Fruit fly (Drosophila melanogaster) whole organism, embryonic: ENCODE data around the gene CG13930.

Source experiments
- B-H1 ChIP-seq: fragments of 200-800 bp; sonication (Bioruptor generic); IDR thresholded peaks from 3 replicates; pipeline ENCODE4 v1.3.6; 2022; ENCODE audit warnings: missing biosample characterization, missing genetic modification characterization
- BEAF-32 ChIP-seq: fragments of 200-800 bp; sonication (Bioruptor generic); optimal IDR thresholded peaks from 3 replicates; lab custom pipeline; 2017; ENCODE audit warnings: missing biosample characterization, missing genetic modification characterization, mild to moderate bottlenecking, moderate library complexity, missing genetic modification reagents
- CG10462 ChIP-seq: fragments of 200-800 bp; sonication (Bioruptor generic); optimal IDR thresholded peaks from 2 replicates; lab custom pipeline; 2016; ENCODE audit warnings: missing biosample characterization, missing genetic modification characterization
- CG10979 ChIP-seq: fragments of 200-800 bp; sonication (Bioruptor generic); optimal IDR thresholded peaks from 2 replicates; lab custom pipeline; 2018; ENCODE audit warnings: missing biosample characterization, mild to moderate bottlenecking, missing genetic modification characterization, moderate library complexity
- CG12236 ChIP-seq: fragments of 200-800 bp; sonication (Bioruptor generic); optimal IDR thresholded peaks from 2 replicates; lab custom pipeline; 2016; ENCODE audit warnings: missing biosample characterization, missing genetic modification characterization
- CG13296 ChIP-seq: fragments of 200-800 bp; sonication (Bioruptor generic); optimal IDR thresholded peaks from 3 replicates; lab custom pipeline; 2018; ENCODE audit warnings: missing biosample characterization, mild to moderate bottlenecking, missing genetic modification characterization
- CG14050 ChIP-seq: fragments of 200-800 bp; sonication (Bioruptor generic); IDR thresholded peaks from 3 replicates; pipeline ENCODE4 v1.3.6; 2022; ENCODE audit warnings: missing biosample characterization, missing genetic modification characterization
- CG14667 ChIP-seq: fragments of 200-800 bp; sonication (Bioruptor generic); IDR thresholded peaks from 2 replicates; pipeline ENCODE4 v1.3.6; 2022; ENCODE audit warnings: missing biosample characterization, missing genetic modification characterization
- CG17612 ChIP-seq: fragments of 200-800 bp; sonication (Bioruptor generic); IDR thresholded peaks from 2 replicates; pipeline ENCODE4 v1.3.6; 2022; ENCODE audit warnings: missing biosample characterization, missing genetic modification characterization
- CG2875 ChIP-seq: fragments of 200-800 bp; sonication (Bioruptor generic); optimal IDR thresholded peaks from 2 replicates; lab custom pipeline; 2017; ENCODE audit warnings: missing biosample characterization, mild to moderate bottlenecking, missing genetic modification characterization, missing genetic modification reagents
- CG2889 ChIP-seq: fragments of 200-800 bp; sonication (Bioruptor generic); IDR thresholded peaks from 3 replicates; pipeline ENCODE4 v1.3.6; 2022; ENCODE audit warnings: missing biosample characterization, missing genetic modification characterization
- CG31441 ChIP-seq: fragments of 200-800 bp; sonication (Bioruptor generic); IDR thresholded peaks from 2 replicates; pipeline ENCODE4 v1.3.6; 2022; ENCODE audit warnings: missing biosample characterization, missing genetic modification characterization
- CG3281 ChIP-seq: fragments of 200-800 bp; sonication (Bioruptor generic); optimal IDR thresholded peaks from 3 replicates; lab custom pipeline; 2017; ENCODE audit warnings: missing biosample characterization, mild to moderate bottlenecking, missing genetic modification characterization
- CG4328 ChIP-seq: fragments of 200-800 bp; sonication (Bioruptor generic); optimal IDR thresholded peaks from 3 replicates; lab custom pipeline; 2017; ENCODE audit warnings: missing biosample characterization, missing genetic modification reagents, missing genetic modification characterization
- CG4730 ChIP-seq: fragments of 200-800 bp; sonication (Bioruptor generic); IDR thresholded peaks from 2 replicates; pipeline ENCODE4 v1.3.6; 2022; ENCODE audit warnings: missing biosample characterization, missing genetic modification characterization
- CG6683 ChIP-seq: fragments of 200-800 bp; sonication (Bioruptor generic); optimal IDR thresholded peaks from 2 replicates; lab custom pipeline; 2017; ENCODE audit warnings: missing biosample characterization, mild to moderate bottlenecking, missing genetic modification characterization, missing genetic modification reagents
- CG6813 ChIP-seq: fragments of 200-800 bp; sonication (Bioruptor generic); optimal IDR thresholded peaks from 2 replicates; lab custom pipeline; 2017; ENCODE audit warnings: missing biosample characterization, missing genetic modification characterization, mild to moderate bottlenecking, moderate library complexity, missing genetic modification reagents
- CG7786 ChIP-seq: fragments of 200-800 bp; sonication (Bioruptor generic); optimal IDR thresholded peaks from 2 replicates; lab custom pipeline; 2016; ENCODE audit warnings: missing biosample characterization, missing genetic modification characterization
- CrebB ChIP-seq: fragments of 200-800 bp; sonication (Bioruptor generic); optimal IDR thresholded peaks from 3 replicates; lab custom pipeline; 2018; ENCODE audit warnings: missing biosample characterization, mild to moderate bottlenecking, missing genetic modification characterization
- Dfd ChIP-seq, 2 experiments: fragments of >200 bp; optimal IDR thresholded peaks; 2 replicates each; lab custom pipeline; 2017; ENCODE audit warnings: missing biosample characterization in 2 of 2, missing genetic modification characterization in 2 of 2
- Dip2 ChIP-seq: fragments of 200-800 bp; sonication (Bioruptor generic); IDR thresholded peaks from 2 replicates; pipeline ENCODE4 v1.3.6; 2022; ENCODE audit warnings: missing biosample characterization, missing genetic modification characterization
- Dip3 ChIP-seq: fragments of 200-800 bp; sonication (Bioruptor generic); optimal IDR thresholded peaks from 3 replicates; lab custom pipeline; 2016; ENCODE audit warnings: missing biosample characterization, missing genetic modification characterization
- Ets65A ChIP-seq: fragments of 200-800 bp; sonication (Bioruptor generic); peaks from one replicate; lab custom pipeline; 2016; ENCODE audit warnings: missing biosample characterization, missing genetic modification characterization
- HLHmδ ChIP-seq: fragments of 200-800 bp; sonication (Bioruptor generic); optimal IDR thresholded peaks from 2 replicates; lab custom pipeline; 2018; ENCODE audit warnings: missing biosample characterization, mild to moderate bottlenecking, missing genetic modification characterization, moderate library complexity
- HmgD ChIP-seq: fragments of 200-800 bp; sonication (Bioruptor generic); optimal IDR thresholded peaks from 3 replicates; lab custom pipeline; 2016; ENCODE audit warnings: missing biosample characterization, missing genetic modification characterization
- HmgZ ChIP-seq: fragments of 200-800 bp; sonication (Bioruptor generic); optimal IDR thresholded peaks from 2 replicates; lab custom pipeline; 2018; ENCODE audit warnings: missing biosample characterization, mild to moderate bottlenecking, missing genetic modification characterization
- Hmx ChIP-seq: fragments of 200-800 bp; sonication (Bioruptor generic); optimal IDR thresholded peaks from 2 replicates; lab custom pipeline; 2016; ENCODE audit warnings: missing biosample characterization, missing genetic modification characterization
- Hr51 ChIP-seq, 2 experiments: fragments of 200-800 bp; sonication (Bioruptor generic); optimal IDR thresholded peaks; 2 replicates in 1 of 2; 3 replicates in 1 of 2; lab custom pipeline; 2016 to 2018; ENCODE audit warnings: missing biosample characterization in 2 of 2, missing genetic modification characterization in 2 of 2, mild to moderate bottlenecking in 1 of 2, moderate library complexity in 1 of 2
- Max ChIP-seq: fragments of 200-800 bp; sonication (Bioruptor generic); optimal IDR thresholded peaks from 2 replicates; lab custom pipeline; 2016; ENCODE audit warnings: missing biosample characterization, mild to moderate bottlenecking, missing genetic modification characterization
- Med ChIP-seq: fragments of 200-800 bp; sonication (Bioruptor generic); peaks from one replicate; lab custom pipeline; 2016; ENCODE audit warnings: missing biosample characterization, missing genetic modification characterization, mild to moderate bottlenecking, inconsistent platforms, moderate library complexity
- Mrtf ChIP-seq: fragments of 200-800 bp; sonication (Bioruptor generic); IDR thresholded peaks from 3 replicates; pipeline ENCODE4 v1.3.6; 2022; ENCODE audit warnings: missing biosample characterization, missing genetic modification characterization
- Oli ChIP-seq: fragments of 200-800 bp; sonication (Bioruptor generic); optimal IDR thresholded peaks from 2 replicates; lab custom pipeline; 2018; ENCODE audit warnings: missing biosample characterization, mild to moderate bottlenecking, missing genetic modification characterization, moderate library complexity
- Usf ChIP-seq: fragments of 200-800 bp; sonication (Bioruptor generic); optimal IDR thresholded peaks from 2 replicates; lab custom pipeline; 2017; ENCODE audit warnings: missing genotype, missing biosample characterization, missing genetic modification characterization
- ase ChIP-seq: fragments of 200-800 bp; sonication (Bioruptor generic); IDR thresholded peaks from 3 replicates; pipeline ENCODE4 v1.3.6; 2022; ENCODE audit warnings: missing biosample characterization, missing genetic modification characterization
- chinmo ChIP-seq: fragments of 200-800 bp; sonication (Bioruptor generic); IDR thresholded peaks from 4 replicates; pipeline ENCODE4 v1.3.6; 2022; ENCODE audit warnings: missing biosample characterization, missing genetic modification characterization; ENCODE audit not compliant: partially characterized antibody
- chm ChIP-seq: fragments of 200-800 bp; sonication (Bioruptor generic); IDR thresholded peaks from 2 replicates; pipeline ENCODE4 v1.3.6; 2022; ENCODE audit warnings: missing biosample characterization, missing genetic modification characterization
- cwo ChIP-seq: fragments of 200-800 bp; sonication (Bioruptor generic); optimal IDR thresholded peaks from 3 replicates; lab custom pipeline; 2017; ENCODE audit warnings: missing biosample characterization, missing genetic modification characterization, mild to moderate bottlenecking, moderate library complexity, missing genetic modification reagents
- dmrt99B ChIP-seq: fragments of 200-800 bp; sonication (Bioruptor generic); optimal IDR thresholded peaks from 2 replicates; lab custom pipeline; 2018; ENCODE audit warnings: missing biosample characterization, mild to moderate bottlenecking, missing genetic modification characterization, moderate library complexity
- emc ChIP-seq: fragments of 200-800 bp; sonication (Bioruptor generic); optimal IDR thresholded peaks from 2 replicates; lab custom pipeline; 2016; ENCODE audit warnings: missing biosample characterization, missing genetic modification characterization
- eve ChIP-seq, 2 experiments: fragments of >200 bp; optimal IDR thresholded peaks; 2 replicates each; lab custom pipeline; 2017; ENCODE audit warnings: missing biosample characterization in 2 of 2, missing genetic modification characterization in 2 of 2
- jumu ChIP-seq: fragments of 200-800 bp; sonication (Bioruptor generic); optimal IDR thresholded peaks from 3 replicates; lab custom pipeline; 2016; ENCODE audit warnings: missing biosample characterization, missing genetic modification characterization
- oc ChIP-seq: fragments of 200-800 bp; sonication (Bioruptor generic); optimal IDR thresholded peaks from 2 replicates; lab custom pipeline; 2018; ENCODE audit warnings: missing biosample characterization, mild to moderate bottlenecking, missing genetic modification characterization, moderate library complexity
- sc ChIP-seq, 3 experiments: fragments of >200 bp in 2 of 3; fragments of 200-800 bp in 1 of 3; sonication (Bioruptor generic) in 1 of 3; optimal IDR thresholded peaks; 2 replicates in 2 of 3; 3 replicates in 1 of 3; lab custom pipeline; 2017; ENCODE audit warnings: mild to moderate bottlenecking in 1 of 3, missing biosample characterization in 1 of 3, missing genetic modification characterization in 1 of 3, missing genetic modification reagents in 1 of 3
- slou ChIP-seq: fragments of 200-800 bp; sonication (Bioruptor generic); optimal IDR thresholded peaks from 3 replicates; lab custom pipeline; 2016; ENCODE audit warnings: missing biosample characterization, missing genetic modification characterization
- sob ChIP-seq: fragments of 200-800 bp; sonication (Bioruptor generic); IDR thresholded peaks from 2 replicates; pipeline ENCODE4 v1.3.6; 2022; ENCODE audit warnings: missing biosample characterization, missing genetic modification characterization
- tll ChIP-seq, 2 experiments: fragments of 200-800 bp in 1 of 2; fragments of >200 bp in 1 of 2; sonication (Bioruptor generic) in 1 of 2; optimal IDR thresholded peaks; 2 replicates each; lab custom pipeline; 2017 to 2019; ENCODE audit warnings: missing biosample characterization in 2 of 2, missing genetic modification characterization in 2 of 2, mild to moderate bottlenecking in 1 of 2, moderate library complexity in 1 of 2
- unc-4 ChIP-seq: fragments of 200-800 bp; sonication (Bioruptor generic); IDR thresholded peaks from 2 replicates; pipeline ENCODE4 v1.3.6; 2022; ENCODE audit warnings: missing biosample characterization, missing genetic modification characterization; ENCODE audit not compliant: partially characterized antibody
- zen ChIP-seq: fragments of 200-800 bp; sonication (Bioruptor generic); optimal IDR thresholded peaks from 3 replicates; lab custom pipeline; 2018; ENCODE audit warnings: missing biosample characterization, mild to moderate bottlenecking, missing genetic modification characterization, moderate library complexity

CG13930 gene

dm6 chr3L:1639185-1639812 lies 33.2 kb downstream of the CG13930 start, which contains the start of the genes Mettl2 and Bgb (continued):
- peak; percentile 53 for TF ChIP-seq HmgD
- TF ChIP-seq CG10462 (GFP tag; lab: Kevin White, UChicago): peak; percentile 6
- peak; percentile 13 for TF ChIP-seq CG13296 (GFP tag; lab: Kevin White, UChicago)
- TF ChIP-seq CG17612 (GFP tag; lab: Robert Waterston, UW): peak; percentile 69
- no peak for TF ChIP-seq Dip2 (GFP tag; lab: Robert Waterston, UW)
- no peak for TF ChIP-seq CG2875 (GFP tag; lab: Kevin White, UChicago)
- peak; percentile 89 for TF ChIP-seq BEAF-32 (GFP tag; lab: Kevin White, UChicago)
- no peak for TF ChIP-seq oc
- peak; percentile 82; the same call in 2 of the 3 replicates for TF ChIP-seq ase (GFP tag; lab: Robert Waterston, UW)
- TF ChIP-seq CG7786: peak; percentile 83
- no peak for TF ChIP-seq chinmo (GFP tag; lab: Robert Waterston, UW)
- peak; percentile 84 for TF ChIP-seq jumu
- no peak for TF ChIP-seq HLHmδ
- peak; percentile 82 for TF ChIP-seq sob
- TF ChIP-seq CG6683: peak; percentile 26
- TF ChIP-seq Hmx (GFP tag; lab: Kevin White, UChicago): no peak
- peak; percentile 20 for TF ChIP-seq CG12236 (GFP tag; lab: Kevin White, UChicago)
- peak; percentile 23; the same call in 2 of the 3 replicates for TF ChIP-seq CG14050
- TF ChIP-seq chm: 0 out of 2 replicates have a peak, but pooled peaks have one; percentile 35
- peak; percentile 60 for TF ChIP-seq Max (GFP tag; lab: Kevin White, UChicago)
- no peak for TF ChIP-seq sc (optimal IDR thresholded peaks at IDR 0.05; lab: Kevin White, UChicago)
- TF ChIP-seq sc (GFP tag; optimal IDR thresholded peaks at IDR 0.05; lab: Kevin White, UChicago): no peak
- TF ChIP-seq Usf (GFP tag; lab: Kevin White, UChicago): peak; percentile 52
- TF ChIP-seq Mrtf (GFP tag; lab: Robert Waterston, UW): peak; percentile 78
- TF ChIP-seq cwo (GFP tag; lab: Kevin White, UChicago): peak; percentile 53
- no peak for TF ChIP-seq Dfd (GFP tag; optimal IDR thresholded peaks at IDR 0.05; lab: Kevin White, UChicago)
- TF ChIP-seq CG3281: peak; percentile 63
- TF ChIP-seq CG14667 (GFP tag; lab: Robert Waterston, UW): peak; percentile 79
- peak; percentile 47; the same call in 1 of the 3 replicates for TF ChIP-seq CG2889
- no peak for TF ChIP-seq CrebB (tag; lab: Kevin White, UChicago)
- peak; percentile 77 for TF ChIP-seq CG4730 (GFP tag; lab: Robert Waterston, UW)
- TF ChIP-seq Oli (tag; lab: Kevin White, UChicago): peak; percentile 66
- no peak for TF ChIP-seq eve (GFP tag; optimal IDR thresholded peaks at IDR 0.05; lab: Kevin White, UChicago)
- TF ChIP-seq slou (GFP tag; lab: Kevin White, UChicago): peak; percentile 63
- peak; percentile 93 for TF ChIP-seq tll (GFP tag; optimal IDR thresholded peaks at IDR 0.05; lab: Kevin White, UChicago)
- TF ChIP-seq B-H1 (GFP tag; lab: Robert Waterston, UW): peak; percentile 27; the same call in 1 of the 3 replicates
- TF ChIP-seq Hr51 (GFP tag; optimal IDR thresholded peaks at IDR 0.05; lab: Kevin White, UChicago): peak; percentile 60 to 68
- TF ChIP-seq zen (tag; lab: Kevin White, UChicago): peak; percentile 74
- peak; percentile 59 for TF ChIP-seq CG4328
- TF ChIP-seq Med: peak; percentile 94
- TF ChIP-seq unc-4: peak; percentile 72
- peak; percentile 48 for TF ChIP-seq emc (GFP tag; lab: Kevin White, UChicago)
- no peak for TF ChIP-seq CG6813
- peak; percentile 69 for TF ChIP-seq CG10979 (tag; lab: Kevin White, UChicago)
- TF ChIP-seq Ets65A (GFP tag; lab: Kevin White, UChicago): peak; percentile 98
- peak; percentile 74 for TF ChIP-seq CG31441
- TF ChIP-seq HmgZ: peak; percentile 67
- TF ChIP-seq dmrt99B (tag; lab: Kevin White, UChicago): no peak
- TF ChIP-seq Dip3 (GFP tag; lab: Kevin White, UChicago): peak; percentile 80
